Worm (Caenorhabditis elegans): Measurements from ENCODE around the gene Y62E10A.6.

DNA sequence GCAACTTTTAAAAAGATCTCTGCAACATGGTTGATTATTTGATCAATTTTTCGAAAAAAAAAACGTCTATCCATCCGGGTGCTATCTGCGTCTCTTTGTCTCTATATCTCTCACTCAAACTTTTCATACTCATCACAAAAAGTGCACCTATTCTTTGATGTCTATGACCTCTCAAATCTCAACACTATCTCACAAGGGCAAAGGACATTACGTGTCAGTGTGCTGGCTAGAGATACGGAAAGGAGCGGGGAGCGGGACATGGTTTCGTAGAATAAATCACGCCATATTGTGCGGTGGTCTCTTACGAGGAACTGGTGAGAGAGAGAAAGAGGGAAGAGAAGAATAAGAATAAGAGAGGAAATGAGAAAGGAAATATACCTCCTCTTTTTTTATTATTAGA lies 49.4 kb upstream of the Y62E10A.6 start:
- TF ChIP-seq mxl-2 (GFP tag; conservative IDR thresholded peaks at IDR 0.05) (no peak), nhr-11 (tag; optimal IDR thresholded peaks at IDR 0.05) (peak; percentile 86), Y5F2A.4 (GFP tag; optimal IDR thresholded peaks at IDR 0.05) (no peak), nhr-25 (tag; optimal IDR thresholded peaks at IDR 0.05; ENCODE audit: borderline replicate concordance, insufficient read depth) (peak; percentile 58)

Measured in whole organism, L4 larva.